Fruit fly (Drosophila melanogaster) S2 (cell line): Measurements from ENCODE around the gene CG2865.

Source experiments
- CG8478 ChIP-seq: fragments of >200 bp; optimal IDR thresholded peaks from 2 replicates; lab custom pipeline; 2018
- CTCF ChIP-seq, 2 experiments: fragments of >200 bp; optimal IDR thresholded peaks; 2 replicates each; lab custom pipeline; 2018

DNA sequence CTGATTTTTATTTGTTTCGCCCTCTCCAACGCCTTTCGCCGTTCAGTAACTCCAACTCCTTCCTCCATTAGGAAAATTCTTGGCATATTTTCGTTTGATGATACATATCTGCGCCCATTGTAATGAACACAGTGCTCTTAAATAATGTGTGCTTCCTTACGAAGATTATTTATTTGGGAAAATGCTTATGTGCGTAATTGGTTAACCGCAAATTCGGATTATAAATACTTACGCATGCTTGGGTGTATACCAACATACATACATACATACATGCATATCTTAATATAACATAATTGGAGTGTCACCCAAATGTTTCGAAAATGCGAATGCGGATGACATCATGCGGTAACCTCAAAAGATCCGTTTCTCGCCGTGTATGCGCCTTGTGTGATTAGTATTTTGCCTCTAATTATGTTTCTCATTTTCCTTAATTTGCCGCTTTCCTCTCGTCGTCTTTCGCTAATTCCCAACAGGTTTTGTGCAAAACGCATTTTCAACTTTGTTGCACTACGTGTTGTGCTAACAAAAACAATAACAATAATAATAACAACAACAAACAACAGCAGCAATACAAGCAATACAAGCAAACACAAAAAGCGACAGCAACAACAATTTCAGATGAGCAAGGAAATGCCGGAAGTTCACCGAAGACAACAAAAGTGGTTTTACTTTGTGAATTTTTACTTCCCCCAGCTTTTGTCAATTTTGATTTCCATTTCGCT lies 11.5 kb upstream of the CG2865 start:
- no peak for TF ChIP-seq CTCF (optimal IDR thresholded peaks at IDR 0.05; lab: Kevin White, UChicago)
- no peak for TF ChIP-seq CG8478 (lab: Kevin White, UChicago)
